Worm (Caenorhabditis elegans) whole organism, L4/young adult: Measurements from ENCODE around the gene fbxa-116.

Experiments used
- W03F9.2 ChIP-seq: fragments of 150-350 bp; optimal IDR thresholded peaks from 2 replicates; lab custom pipeline; 2014; ENCODE audit warnings: missing biosample characterization, missing genetic modification characterization
- dao-5 ChIP-seq: sonication (generic microtip); optimal IDR thresholded peaks from 2 replicates; lab custom pipeline; 2016; ENCODE audit warnings: missing genotype, missing genetic modification characterization, moderate library complexity, missing compliant biosample characterization
- him-1 ChIP-seq: sonication (generic microtip); optimal IDR thresholded peaks from 2 replicates; lab custom pipeline; 2016; ENCODE audit warnings: missing genotype, missing genetic modification reagents, missing genetic modification characterization, missing compliant biosample characterization

DNA sequence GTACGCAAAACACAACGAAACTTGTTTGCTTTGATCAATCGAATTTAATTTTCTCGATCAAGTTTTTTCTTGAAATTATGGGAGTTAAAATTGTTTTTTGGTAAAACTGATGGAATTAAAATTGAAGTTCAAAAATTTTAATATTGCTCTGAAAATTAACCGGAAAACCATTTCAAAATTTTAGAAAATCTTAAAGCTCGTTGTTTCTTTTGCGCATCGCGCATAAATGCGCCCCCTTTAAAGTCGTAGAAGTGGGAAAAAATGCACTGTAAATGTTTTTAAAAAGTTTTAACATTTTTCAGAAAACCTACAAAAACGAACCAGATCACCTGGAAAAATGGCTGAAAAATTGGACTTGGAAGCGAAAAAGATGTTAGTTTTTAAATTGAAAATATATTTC is 14.4 kb upstream of the fbxa-116 start, which contains the start of gene fbxa-113:
- TF ChIP-seq dao-5 (tag; lab: Kevin White, UChicago) = no peak
- no peak for TF ChIP-seq W03F9.2 (tag; lab: Kevin White, UChicago)
- no peak for TF ChIP-seq him-1 (tag; lab: Kevin White, UChicago)
